Worm (Caenorhabditis elegans) whole organism, L1 larva: ENCODE data around the gene irld-30.
"Not testable (repeated sequence)": the region's sequence is repeated elsewhere in the genome, so short reads cannot be mapped to it uniquely, and the experiment has no call there.

Source experiments
- C04F5.9 ChIP-seq: sonication (generic microtip); optimal IDR thresholded peaks from 2 replicates; lab custom pipeline; 2016; ENCODE audit warnings: missing genetic modification characterization, missing compliant biosample characterization
- F16B12.6 ChIP-seq: fragments of 150-350 bp; optimal IDR thresholded peaks from 2 replicates; lab custom pipeline; 2014; ENCODE audit warnings: missing biosample characterization, missing genetic modification characterization
- alr-1 ChIP-seq: fragments of 200-800 bp; sonication (Bioruptor generic); optimal IDR thresholded peaks from 2 replicates; lab custom pipeline; 2018; ENCODE audit warnings: borderline replicate concordance, mild to moderate bottlenecking, missing genetic modification characterization, missing compliant biosample characterization
- blmp-1 ChIP-seq: fragments of 150-350 bp; optimal IDR thresholded peaks from 2 replicates; lab custom pipeline; 2014; ENCODE audit warnings: missing biosample characterization, missing genetic modification characterization
- ceh-82 ChIP-seq, 3 experiments: fragments of 150-350 bp in 1 of 3; sonication (generic microtip) in 2 of 3; optimal IDR thresholded peaks; 2 replicates each; lab custom pipeline; 2014 to 2017; ENCODE audit warnings: missing biosample characterization in 3 of 3, missing genetic modification characterization in 3 of 3
- ceh-90 ChIP-seq: sonication (generic microtip); optimal IDR thresholded peaks from 2 replicates; lab custom pipeline; 2016; ENCODE audit warnings: missing genetic modification characterization, missing compliant biosample characterization
- dsc-1 ChIP-seq: sonication (generic microtip); optimal IDR thresholded peaks from 2 replicates; lab custom pipeline; 2016; ENCODE audit warnings: mild to moderate bottlenecking, missing genetic modification characterization, missing compliant biosample characterization
- efl-1 ChIP-seq, 4 experiments: fragments of 150-350 bp; optimal IDR thresholded peaks in 3 of 4; peaks in 1 of 4; 1 replicate in 1 of 4; 2 replicates in 3 of 4; lab custom pipeline; 2014; ENCODE audit warnings: missing biosample characterization in 2 of 4, missing genetic modification characterization in 2 of 4, missing genetic modification reagents in 2 of 4
- elt-2 ChIP-seq: sonication (generic microtip); optimal IDR thresholded peaks from 2 replicates; lab custom pipeline; 2016; ENCODE audit warnings: missing genetic modification characterization, mild to moderate bottlenecking, inconsistent platforms, missing compliant biosample characterization, missing genetic modification reagents
- elt-3 ChIP-seq, 6 experiments: fragments of 150-350 bp in 1 of 6; sonication (generic microtip); optimal IDR thresholded peaks; 2 replicates each; lab custom pipeline; 2017 to 2018; ENCODE audit warnings: missing biosample characterization in 6 of 6, missing genetic modification characterization in 6 of 6, inconsistent platforms in 1 of 6
- ets-5 ChIP-seq: fragments of 200-800 bp; sonication (Bioruptor generic); IDR thresholded peaks from 2 replicates; pipeline ENCODE4 v1.3.6; 2022; ENCODE audit warnings: missing genetic modification characterization, missing compliant biosample characterization
- fkh-8 ChIP-seq: sonication (generic microtip); optimal IDR thresholded peaks from 2 replicates; lab custom pipeline; 2016; ENCODE audit warnings: mild to moderate bottlenecking, missing genetic modification characterization, missing compliant biosample characterization
- grh-1 ChIP-seq: fragments of 200-800 bp; sonication (Bioruptor generic); IDR thresholded peaks from 2 replicates; pipeline ENCODE4 v1.3.6; 2022; ENCODE audit warnings: missing genetic modification reagents, missing genetic modification characterization, missing compliant biosample characterization
- irx-1 ChIP-seq: sonication (generic microtip); optimal IDR thresholded peaks from 2 replicates; lab custom pipeline; 2016; ENCODE audit warnings: missing genetic modification characterization, missing compliant biosample characterization
- isw-1 ChIP-seq: fragments of 200-800 bp; sonication (Bioruptor generic); IDR thresholded peaks from 2 replicates; pipeline ENCODE4 v1.3.6; 2022; ENCODE audit warnings: missing genetic modification characterization, missing compliant biosample characterization
- jun-1 ChIP-seq: fragments of 150-350 bp; optimal IDR thresholded peaks from 2 replicates; lab custom pipeline; 2014; ENCODE audit warnings: missing biosample characterization, missing genetic modification reagents, missing genetic modification characterization
- lin-14 ChIP-seq: fragments of 200-800 bp; sonication (Bioruptor generic); optimal IDR thresholded peaks from 2 replicates; lab custom pipeline; 2018; ENCODE audit warnings: mild to moderate bottlenecking, missing genetic modification characterization, moderate library complexity, missing compliant biosample characterization
- lin-15B ChIP-seq: fragments of 150-350 bp; sonication (generic microtip); optimal IDR thresholded peaks from 3 replicates; lab custom pipeline; 2014; ENCODE audit warnings: missing biosample characterization, missing genetic modification characterization
- lin-35 ChIP-seq, 2 experiments: fragments of 150-350 bp; optimal IDR thresholded peaks; 2 replicates each; lab custom pipeline; 2014; ENCODE audit warnings: missing biosample characterization in 2 of 2, missing genetic modification characterization in 2 of 2, missing genetic modification reagents in 2 of 2
- lir-3 ChIP-seq: sonication (generic microtip); optimal IDR thresholded peaks from 2 replicates; lab custom pipeline; 2016; ENCODE audit warnings: mild to moderate bottlenecking, missing genetic modification characterization, moderate library complexity, missing compliant biosample characterization; ENCODE audit not compliant: poor library complexity
- mef-2 ChIP-seq: fragments of 150-350 bp; optimal IDR thresholded peaks from 2 replicates; lab custom pipeline; 2014; ENCODE audit warnings: missing biosample characterization, missing genetic modification characterization
- nhr-19 ChIP-seq: fragments of 200-800 bp; sonication (Bioruptor generic); conservative IDR thresholded peaks from 2 replicates; pipeline ENCODE4 v1.3.6; 2022; ENCODE audit warnings: missing genetic modification characterization, missing compliant biosample characterization
- nhr-47 ChIP-seq: sonication (generic microtip); optimal IDR thresholded peaks from 2 replicates; lab custom pipeline; 2016; ENCODE audit warnings: mild to moderate bottlenecking, missing genetic modification characterization, moderate library complexity, missing compliant biosample characterization
- nhr-71 ChIP-seq: sonication (generic microtip); optimal IDR thresholded peaks from 2 replicates; lab custom pipeline; 2016; ENCODE audit warnings: mild to moderate bottlenecking, missing genetic modification characterization, moderate library complexity, missing compliant biosample characterization
- nhr-77 ChIP-seq: fragments of 150-350 bp; optimal IDR thresholded peaks from 2 replicates; lab custom pipeline; 2014; ENCODE audit warnings: missing biosample characterization, missing genetic modification characterization
- nhr-90 ChIP-seq: sonication (generic microtip); optimal IDR thresholded peaks from 2 replicates; lab custom pipeline; 2016; ENCODE audit warnings: mild to moderate bottlenecking, missing genetic modification characterization, missing compliant biosample characterization; ENCODE audit not compliant: poor library complexity
- pax-3 ChIP-seq: fragments of 200-800 bp; sonication (Bioruptor generic); optimal IDR thresholded peaks from 2 replicates; lab custom pipeline; 2018; ENCODE audit warnings: mild to moderate bottlenecking, missing genetic modification characterization, moderate library complexity, missing compliant biosample characterization
- pqm-1 ChIP-seq: sonication (generic microtip); optimal IDR thresholded peaks from 3 replicates; lab custom pipeline; 2017; ENCODE audit warnings: missing biosample characterization, missing genetic modification characterization
- snpc-4 ChIP-seq: fragments of 150-350 bp; optimal IDR thresholded peaks from 2 replicates; lab custom pipeline; 2014; ENCODE audit warnings: missing biosample characterization, missing genetic modification characterization
- sox-4 ChIP-seq: sonication (generic microtip); optimal IDR thresholded peaks from 2 replicates; lab custom pipeline; 2016; ENCODE audit warnings: missing genetic modification characterization, missing compliant biosample characterization
- sup-37 ChIP-seq: fragments of 200-800 bp; sonication (Bioruptor generic); optimal IDR thresholded peaks from 2 replicates; lab custom pipeline; 2018; ENCODE audit warnings: mild to moderate bottlenecking, missing genetic modification characterization, missing compliant biosample characterization
- tbx-2 ChIP-seq: sonication (generic microtip); optimal IDR thresholded peaks from 2 replicates; lab custom pipeline; 2016; ENCODE audit warnings: missing genetic modification characterization, missing compliant biosample characterization
- unc-98 ChIP-seq: fragments of 200-800 bp; sonication (Bioruptor generic); IDR thresholded peaks from 2 replicates; pipeline ENCODE4 v1.3.6; 2022; ENCODE audit warnings: missing genetic modification characterization, missing compliant biosample characterization
- vab-15 ChIP-seq: sonication (generic microtip); optimal IDR thresholded peaks from 2 replicates; lab custom pipeline; 2017; ENCODE audit warnings: missing genotype, mild to moderate bottlenecking, missing genetic modification characterization, missing compliant biosample characterization
- ztf-4 ChIP-seq: fragments of 150-350 bp; optimal IDR thresholded peaks from 2 replicates; lab custom pipeline; 2014; ENCODE audit warnings: missing biosample characterization, missing genetic modification characterization

The irld-30 gene

ce11 chrV:2324260-2324659 is 16.9 kb downstream of the irld-30 start:
- peak in 1 of 2 experiments; percentile 14 for TF ChIP-seq lin-35 (GFP tag; optimal IDR thresholded peaks at IDR 0.05; lab: Kevin White, UChicago)
- no peak for TF ChIP-seq nhr-47
- peak; percentile 59 for TF ChIP-seq nhr-71
- peak; percentile 99 for TF ChIP-seq elt-2
- peak; percentile 72 for TF ChIP-seq pqm-1 (tag; lab: Kevin White, UChicago)
- TF ChIP-seq lir-3 (tag; lab: Kevin White, UChicago), result no peak
- peak; percentile 48 for TF ChIP-seq jun-1 (tag; lab: Kevin White, UChicago)
- no peak for TF ChIP-seq efl-1 (optimal IDR thresholded peaks at IDR 0.05; lab: Kevin White, UChicago)
- TF ChIP-seq efl-1 (GFP tag; optimal IDR thresholded peaks at IDR 0.05 in 1 of 2; lab: Kevin White, UChicago), result peak in 1 of 2 experiments; percentile 7
- no peak for TF ChIP-seq ceh-90 (tag; lab: Kevin White, UChicago)
- TF ChIP-seq irx-1 (tag; lab: Kevin White, UChicago), result no peak
- TF ChIP-seq snpc-4 (tag; lab: Kevin White, UChicago), result no peak
- no peak for TF ChIP-seq pax-3 (tag; lab: Kevin White, UChicago)

ce11 chrV:2322466-2322865 is 18.7 kb downstream of the irld-30 start, which contains the start of gene pud-1.2:
Gene pud-1.2 (minus strand): TSS chrV:2322566.
- not testable (repeated sequence) for TF ChIP-seq sox-4 (tag; lab: Kevin White, UChicago); efl-1 (optimal IDR thresholded peaks at IDR 0.05; lab: Kevin White, UChicago); efl-1 (GFP tag; optimal IDR thresholded peaks at IDR 0.05 in 1 of 2; lab: Kevin White, UChicago); nhr-77 (tag; lab: Kevin White, UChicago)

ce11 chrV:2321001-2321400 is 20.2 kb downstream of the irld-30 start, which contains the start of gene Y19D10B.6:
Gene Y19D10B.6 (minus strand): TSS chrV:2321101.
- not testable (repeated sequence) for TF ChIP-seq lin-15B (tag; lab: Kevin White, UChicago); ets-5 (GFP tag; lab: Robert Waterston, UW); pax-3 (tag; lab: Kevin White, UChicago)
- TF ChIP-seq, all 84 proteins: peak for 0; not testable (repeated sequence) for 84

ce11 chrV:2308246-2308645 is 32.9 kb downstream of the irld-30 start:
- TF ChIP-seq pqm-1 (tag; lab: Kevin White, UChicago) (no peak), nhr-71 (no peak), elt-3 (tag; optimal IDR thresholded peaks at IDR 0.05; lab: Kevin White, UChicago) (no peak), tbx-2 (no peak), elt-2 (peak; percentile 29)

- TF ChIP-seq efl-1 (optimal IDR thresholded peaks at IDR 0.05; lab: Kevin White, UChicago) (no peak), efl-1 (GFP tag; optimal IDR thresholded peaks at IDR 0.05 in 1 of 2; lab: Kevin White, UChicago) (peak in 1 of 2 experiments; percentile 91), lin-14 (GFP tag; lab: Kevin White, UChicago) (no peak)
Measured at ce11 chrV:2306383-2306782, 34.8 kb downstream of the irld-30 start.

- TF ChIP-seq fkh-8 (tag; lab: Kevin White, UChicago) (peak; percentile 1), sup-37 (no peak), grh-1 (no peak), blmp-1 (tag; lab: Kevin White, UChicago) (no peak)
- TF ChIP-seq, all 84 proteins: peak for 1
Measured at ce11 chrV:2303775-2304174, 37.4 kb downstream of the irld-30 start, which contains the start of gene irld-15. Gene irld-15 (minus strand): TSS chrV:2303875.

- TF ChIP-seq ceh-82 (tag; optimal IDR thresholded peaks at IDR 0.05; lab: Kevin White, UChicago) (no peak), mef-2 (tag; lab: Kevin White, UChicago) (no peak)
- TF ChIP-seq, all 84 proteins: peak for 0
Measured at ce11 chrV:2300905-2301304, 40.3 kb downstream of the irld-30 start, which contains the start of gene Y19D10B.8. Gene Y19D10B.8 (minus strand): TSS chrV:2301005.

ce11 chrV:2294577-2294976 is 46.6 kb downstream of the irld-30 start, which contains the start of gene nhr-226:
Gene nhr-226 (plus strand): TSS chrV:2294877.
- TF ChIP-seq C04F5.9 (no peak), unc-98 (GFP tag; lab: Robert Waterston, UW) (no peak), alr-1 (tag; lab: Kevin White, UChicago) (no peak), F16B12.6 (tag; lab: Kevin White, UChicago) (no peak), ceh-82 (tag; optimal IDR thresholded peaks at IDR 0.05; lab: Kevin White, UChicago) (no peak), snpc-4 (tag; lab: Kevin White, UChicago) (no peak), ztf-4 (tag; lab: Kevin White, UChicago) (no peak), elt-3 (tag; optimal IDR thresholded peaks at IDR 0.05; lab: Kevin White, UChicago) (no peak), lin-15B (tag; lab: Kevin White, UChicago) (no peak), dsc-1 (no peak), vab-15 (tag; lab: Kevin White, UChicago) (no peak), nhr-90 (no peak), nhr-77 (tag; lab: Kevin White, UChicago) (no peak), ets-5 (GFP tag; lab: Robert Waterston, UW) (no peak), nhr-19 (no peak), pqm-1 (tag; lab: Kevin White, UChicago) (no peak), lin-14 (GFP tag; lab: Kevin White, UChicago) (no peak), isw-1 (GFP tag; lab: Robert Waterston, UW) (no peak)
